Worm (Caenorhabditis elegans) whole organism, young adult: ENCODE measurements around the gene oac-37.

ENCODE experiments used
- C17E4.6 ChIP-seq: fragments of 200-800 bp; sonication (Bioruptor generic); IDR thresholded peaks from 2 replicates; pipeline ENCODE4 v1.3.6; 2022; ENCODE audit warnings: missing genetic modification reagents, missing genetic modification characterization, missing compliant biosample characterization
- F49E8.2 ChIP-seq: sonication (generic microtip); optimal IDR thresholded peaks from 3 replicates; lab custom pipeline; 2017; ENCODE audit warnings: missing genetic modification characterization, mild to moderate bottlenecking, missing compliant biosample characterization, antibody characterized with exemption, moderate library complexity; ENCODE audit not compliant: insufficient read depth
- T26A5.8 ChIP-seq: sonication (generic microtip); optimal IDR thresholded peaks from 2 replicates; lab custom pipeline; 2016; ENCODE audit warnings: missing genetic modification characterization, missing compliant biosample characterization
- ceh-79 ChIP-seq: sonication (generic microtip); optimal IDR thresholded peaks from 2 replicates; lab custom pipeline; 2017; ENCODE audit warnings: mild to moderate bottlenecking, missing genetic modification characterization, missing compliant biosample characterization
- efl-1 ChIP-seq: fragments of 150-350 bp; optimal IDR thresholded peaks from 2 replicates; lab custom pipeline; 2014; ENCODE audit warnings: missing biosample characterization, missing genetic modification reagents, missing genetic modification characterization
- egl-18 ChIP-seq: fragments of 200-800 bp; sonication (Bioruptor generic); IDR thresholded peaks from 2 replicates; pipeline ENCODE4 v1.3.6; 2022; ENCODE audit warnings: missing genetic modification reagents, missing genetic modification characterization, missing compliant biosample characterization
- lin-35 ChIP-seq, 3 experiments: fragments of 150-350 bp in 2 of 3; sonication (generic microtip) in 1 of 3; optimal IDR thresholded peaks; 2 replicates each; lab custom pipeline; 2014 to 2018; ENCODE audit warnings: missing biosample characterization in 3 of 3, missing genetic modification characterization in 3 of 3, missing genetic modification reagents in 3 of 3
- unc-62 ChIP-seq: fragments of 150-350 bp; optimal IDR thresholded peaks from 2 replicates; lab custom pipeline; 2014; ENCODE audit warnings: missing biosample characterization, missing genetic modification reagents, missing genetic modification characterization

DNA sequence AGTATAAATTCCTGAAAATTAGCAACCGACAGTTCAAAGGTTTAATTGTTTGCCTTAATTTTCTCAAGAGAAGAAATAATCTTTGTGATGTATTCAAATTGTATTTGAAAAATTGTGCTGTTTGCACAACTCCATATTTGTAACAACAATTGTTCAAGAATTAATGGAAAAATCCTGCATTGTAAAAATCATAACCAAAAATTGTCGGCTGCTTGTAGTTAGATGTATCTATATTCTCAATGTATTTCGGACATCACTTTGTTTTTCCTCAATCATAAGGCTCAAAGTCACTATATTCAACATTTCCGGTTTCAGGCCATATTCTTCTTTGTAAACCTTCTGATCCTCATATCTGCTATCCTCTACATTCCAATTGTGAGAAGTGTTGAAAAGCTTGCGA lies 2.7 kb upstream of the oac-37 start:
- no peak for TF ChIP-seq T26A5.8 (tag; lab: Kevin White, UChicago)
- TF ChIP-seq unc-62 (GFP tag; lab: Kevin White, UChicago), result no peak
- TF ChIP-seq F49E8.2 (tag; lab: Kevin White, UChicago), result no peak
- no peak for TF ChIP-seq ceh-79
- no peak for TF ChIP-seq egl-18 (GFP tag; lab: Robert Waterston, UW)
- no peak for TF ChIP-seq efl-1 (GFP tag; lab: Kevin White, UChicago)
- TF ChIP-seq C17E4.6 (GFP tag; lab: Robert Waterston, UW), result no peak
- TF ChIP-seq lin-35 (GFP tag; optimal IDR thresholded peaks at IDR 0.05; lab: Kevin White, UChicago), result no peak
